Fruit fly (Drosophila melanogaster) whole organism, embryonic: ENCODE data around the gene Miga.

Experiments
- Blimp-1 ChIP-seq: fragments of 200-800 bp; sonication (Bioruptor generic); optimal IDR thresholded peaks from 3 replicates; lab custom pipeline; 2018; ENCODE audit warnings: missing biosample characterization, missing genetic modification characterization, mild to moderate bottlenecking, moderate library complexity, missing genetic modification reagents
- Bteb2 ChIP-seq: fragments of 200-800 bp; sonication (Bioruptor generic); optimal IDR thresholded peaks from 2 replicates; lab custom pipeline; 2016; ENCODE audit warnings: missing biosample characterization, missing genetic modification characterization
- C15 ChIP-seq: fragments of 200-800 bp; sonication (Bioruptor generic); IDR thresholded peaks from 3 replicates; pipeline ENCODE4 v1.3.6; 2022; ENCODE audit warnings: missing biosample characterization, missing genetic modification characterization
- CG10321 ChIP-seq: fragments of 200-800 bp; sonication (Bioruptor generic); IDR thresholded peaks from 2 replicates; pipeline ENCODE4 v1.3.6; 2022; ENCODE audit warnings: missing biosample characterization, missing genetic modification characterization
- CG1233 ChIP-seq: fragments of 200-800 bp; sonication (Bioruptor generic); optimal IDR thresholded peaks from 4 replicates; lab custom pipeline; 2018; ENCODE audit warnings: missing biosample characterization, mild to moderate bottlenecking, missing genetic modification characterization
- CG12942 ChIP-seq: fragments of 200-800 bp; sonication (Bioruptor generic); optimal IDR thresholded peaks from 3 replicates; lab custom pipeline; 2016; ENCODE audit warnings: missing biosample characterization, missing genetic modification characterization
- CG14710 ChIP-seq: fragments of 200-800 bp; sonication (Bioruptor generic); optimal IDR thresholded peaks from 3 replicates; lab custom pipeline; 2019; ENCODE audit warnings: missing biosample characterization, mild to moderate bottlenecking, missing genetic modification characterization, moderate library complexity
- CG16779 ChIP-seq: fragments of 200-800 bp; sonication (Bioruptor generic); IDR thresholded peaks from 2 replicates; pipeline ENCODE4 v1.3.6; 2022; ENCODE audit warnings: missing biosample characterization, missing genetic modification characterization
- CG2678 ChIP-seq: fragments of 200-800 bp; sonication (Bioruptor generic); optimal IDR thresholded peaks from 3 replicates; lab custom pipeline; 2019; ENCODE audit warnings: missing biosample characterization, mild to moderate bottlenecking, missing genetic modification characterization, moderate library complexity
- CG31388 ChIP-seq: fragments of 200-800 bp; sonication (Bioruptor generic); optimal IDR thresholded peaks from 2 replicates; lab custom pipeline; 2016; ENCODE audit warnings: missing biosample characterization, missing genetic modification characterization
- CG32532 ChIP-seq: fragments of 200-800 bp; sonication (Bioruptor generic); IDR thresholded peaks from 2 replicates; pipeline ENCODE4 v1.3.6; 2022; ENCODE audit warnings: missing biosample characterization, missing genetic modification characterization
- CG32767 ChIP-seq: fragments of 200-800 bp; sonication (Bioruptor generic); IDR thresholded peaks from 2 replicates; pipeline ENCODE4 v1.3.6; 2022; ENCODE audit warnings: missing biosample characterization, missing genetic modification characterization
- CG4730 ChIP-seq: fragments of 200-800 bp; sonication (Bioruptor generic); IDR thresholded peaks from 2 replicates; pipeline ENCODE4 v1.3.6; 2022; ENCODE audit warnings: missing biosample characterization, missing genetic modification characterization
- CG6254 ChIP-seq: fragments of 200-800 bp; sonication (Bioruptor generic); optimal IDR thresholded peaks from 3 replicates; lab custom pipeline; 2017; ENCODE audit warnings: mild to moderate bottlenecking, missing biosample characterization, missing genetic modification reagents, missing genetic modification characterization
- CG7987 ChIP-seq: fragments of 200-800 bp; sonication (Bioruptor generic); optimal IDR thresholded peaks from 2 replicates; lab custom pipeline; 2018; ENCODE audit warnings: missing biosample characterization, mild to moderate bottlenecking, missing genetic modification characterization, moderate library complexity
- CG8924 ChIP-seq: fragments of 200-800 bp; optimal IDR thresholded peaks from 3 replicates; lab custom pipeline; 2019; ENCODE audit warnings: missing biosample characterization, mild to moderate bottlenecking, missing genetic modification characterization, moderate library complexity
- D ChIP-seq, 2 experiments: fragments of 200-800 bp in 1 of 2; fragments of >200 bp in 1 of 2; sonication (Bioruptor generic) in 1 of 2; optimal IDR thresholded peaks; 2 replicates in 1 of 2; 3 replicates in 1 of 2; lab custom pipeline; 2017; ENCODE audit warnings: mild to moderate bottlenecking in 1 of 2, missing biosample characterization in 1 of 2, missing genetic modification characterization in 1 of 2, missing genetic modification reagents in 1 of 2
- Drgx ChIP-seq: fragments of 200-800 bp; sonication (Bioruptor generic); IDR thresholded peaks from 2 replicates; pipeline ENCODE4 v1.3.6; 2022; ENCODE audit warnings: missing biosample characterization, missing genetic modification characterization
- E2f2 ChIP-seq: fragments of 200-800 bp; sonication (Bioruptor generic); IDR thresholded peaks from 2 replicates; pipeline ENCODE4 v1.3.6; 2022; ENCODE audit warnings: missing biosample characterization, missing genetic modification characterization
- Fer1 ChIP-seq: fragments of 200-800 bp; sonication (Bioruptor generic); optimal IDR thresholded peaks from 2 replicates; lab custom pipeline; 2017; ENCODE audit warnings: missing biosample characterization, mild to moderate bottlenecking, missing genetic modification characterization
- Hr51 ChIP-seq, 2 experiments: fragments of 200-800 bp; sonication (Bioruptor generic); optimal IDR thresholded peaks; 2 replicates in 1 of 2; 3 replicates in 1 of 2; lab custom pipeline; 2016 to 2018; ENCODE audit warnings: missing biosample characterization in 2 of 2, missing genetic modification characterization in 2 of 2, mild to moderate bottlenecking in 1 of 2, moderate library complexity in 1 of 2
- Jarid2 ChIP-seq: fragments of 200-800 bp; sonication (Bioruptor generic); optimal IDR thresholded peaks from 3 replicates; lab custom pipeline; 2017; ENCODE audit warnings: mild to moderate bottlenecking, missing biosample characterization, missing genetic modification reagents, missing genetic modification characterization
- Med ChIP-seq: fragments of 200-800 bp; sonication (Bioruptor generic); peaks from one replicate; lab custom pipeline; 2016; ENCODE audit warnings: missing biosample characterization, missing genetic modification characterization, mild to moderate bottlenecking, inconsistent platforms, moderate library complexity
- Mrtf ChIP-seq: fragments of 200-800 bp; sonication (Bioruptor generic); IDR thresholded peaks from 3 replicates; pipeline ENCODE4 v1.3.6; 2022; ENCODE audit warnings: missing biosample characterization, missing genetic modification characterization
- Sin3A ChIP-seq: fragments of >200 bp; optimal IDR thresholded peaks from 2 replicates; lab custom pipeline; 2018
- Xrp1 ChIP-seq: fragments of 200-800 bp; sonication (Bioruptor generic); IDR thresholded peaks from 2 replicates; pipeline ENCODE4 v1.3.6; 2022; ENCODE audit warnings: missing biosample characterization, missing genetic modification characterization
- abd-A ChIP-seq: fragments of 200-800 bp; sonication (Bioruptor generic); optimal IDR thresholded peaks from 3 replicates; lab custom pipeline; 2019; ENCODE audit warnings: missing biosample characterization, mild to moderate bottlenecking, missing genetic modification characterization, moderate library complexity
- ase ChIP-seq: fragments of 200-800 bp; sonication (Bioruptor generic); IDR thresholded peaks from 3 replicates; pipeline ENCODE4 v1.3.6; 2022; ENCODE audit warnings: missing biosample characterization, missing genetic modification characterization
- ato ChIP-seq: fragments of 200-800 bp; sonication (Bioruptor generic); IDR thresholded peaks from 2 replicates; pipeline ENCODE4 v1.3.6; 2022; ENCODE audit warnings: missing biosample characterization, missing genetic modification characterization; ENCODE audit not compliant: partially characterized antibody
- cad ChIP-seq: fragments of >200 bp; optimal IDR thresholded peaks from 2 replicates; lab custom pipeline; 2017; ENCODE audit warnings: missing biosample characterization, missing genetic modification characterization
- cas ChIP-seq: fragments of 200-800 bp; sonication (Bioruptor generic); IDR thresholded peaks from 2 replicates; pipeline ENCODE4 v1.3.6; 2022; ENCODE audit warnings: missing biosample characterization, missing genetic modification characterization
- chn ChIP-seq: fragments of 200-800 bp; sonication (Bioruptor generic); optimal IDR thresholded peaks from 2 replicates; lab custom pipeline; 2016; ENCODE audit warnings: missing biosample characterization, missing genetic modification characterization
- crc ChIP-seq: fragments of 200-800 bp; sonication (Bioruptor generic); optimal IDR thresholded peaks from 2 replicates; lab custom pipeline; 2016; ENCODE audit warnings: missing biosample characterization, missing genetic modification characterization
- crol ChIP-seq: fragments of 200-800 bp; sonication (Bioruptor generic); IDR thresholded peaks from 2 replicates; pipeline ENCODE4 v1.3.6; 2022; ENCODE audit warnings: missing biosample characterization, missing genetic modification characterization
- ems ChIP-seq: fragments of 200-800 bp; sonication (Bioruptor generic); optimal IDR thresholded peaks from 3 replicates; lab custom pipeline; 2016; ENCODE audit warnings: missing biosample characterization, missing genetic modification characterization
- fru ChIP-seq: fragments of >200 bp; optimal IDR thresholded peaks from 2 replicates; lab custom pipeline; 2017
- grau ChIP-seq: fragments of 200-800 bp; optimal IDR thresholded peaks from 3 replicates; lab custom pipeline; 2019; ENCODE audit warnings: missing biosample characterization, mild to moderate bottlenecking, missing genetic modification characterization, moderate library complexity
- hbn ChIP-seq: fragments of 200-800 bp; sonication (Bioruptor generic); IDR thresholded peaks from 2 replicates; pipeline ENCODE4 v1.3.6; 2022; ENCODE audit warnings: missing biosample characterization, missing genetic modification characterization; ENCODE audit not compliant: partially characterized antibody
- hkb ChIP-seq, 2 experiments: fragments of 200-800 bp in 1 of 2; fragments of >200 bp in 1 of 2; sonication (Bioruptor generic) in 1 of 2; IDR thresholded peaks in 1 of 2; optimal IDR thresholded peaks in 1 of 2; 2 replicates each; pipeline versions ENCODE4 v1.3.6 to Lab custom; 2017 to 2022; ENCODE audit warnings: missing biosample characterization in 1 of 2, missing genetic modification characterization in 1 of 2
- lilli ChIP-seq: fragments of 200-800 bp; sonication (Bioruptor generic); optimal IDR thresholded peaks from 3 replicates; lab custom pipeline; 2016; ENCODE audit warnings: missing biosample characterization, missing genetic modification characterization
- maf-S ChIP-seq: fragments of 200-800 bp; sonication (Bioruptor generic); optimal IDR thresholded peaks from 2 replicates; lab custom pipeline; 2016; ENCODE audit warnings: missing biosample characterization, missing genetic modification characterization
- pum ChIP-seq: fragments of 200-800 bp; sonication (Bioruptor generic); optimal IDR thresholded peaks from 2 replicates; lab custom pipeline; 2016; ENCODE audit warnings: missing biosample characterization, missing genetic modification characterization
- row ChIP-seq: fragments of 200-800 bp; sonication (Bioruptor generic); IDR thresholded peaks from 3 replicates; pipeline ENCODE4 v1.3.6; 2022; ENCODE audit warnings: missing biosample characterization, missing genetic modification characterization
- salm ChIP-seq: fragments of 200-800 bp; sonication (Bioruptor generic); optimal IDR thresholded peaks from 2 replicates; lab custom pipeline; 2018; ENCODE audit warnings: missing biosample characterization, mild to moderate bottlenecking, missing genetic modification characterization
- schlank ChIP-seq: fragments of 200-800 bp; sonication (Bioruptor generic); optimal IDR thresholded peaks from 2 replicates; lab custom pipeline; 2018; ENCODE audit warnings: missing biosample characterization, mild to moderate bottlenecking, missing genetic modification characterization
- sna ChIP-seq: fragments of 200-800 bp; sonication (Bioruptor generic); IDR thresholded peaks from 2 replicates; pipeline ENCODE4 v1.3.6; 2022; ENCODE audit warnings: missing biosample characterization, missing genetic modification characterization; ENCODE audit not compliant: partially characterized antibody
- tgo ChIP-seq: fragments of 200-800 bp; sonication (Bioruptor generic); IDR thresholded peaks from 3 replicates; pipeline ENCODE4 v1.3.6; 2022; ENCODE audit warnings: missing biosample characterization, missing genetic modification characterization
- tna ChIP-seq: fragments of 200-800 bp; sonication (Bioruptor generic); IDR thresholded peaks from 2 replicates; pipeline ENCODE4 v1.3.6; 2022; ENCODE audit warnings: missing biosample characterization, missing genetic modification characterization; ENCODE audit not compliant: partially characterized antibody
- twi ChIP-seq: fragments of 200-800 bp; optimal IDR thresholded peaks from 2 replicates; lab custom pipeline; 2019; ENCODE audit warnings: missing biosample characterization, mild to moderate bottlenecking, missing genetic modification characterization, moderate library complexity
- vvl ChIP-seq: fragments of 200-800 bp; sonication (Bioruptor generic); IDR thresholded peaks from 2 replicates; pipeline ENCODE4 v1.3.6; 2022; ENCODE audit warnings: missing biosample characterization, missing genetic modification characterization

Miga gene

dm6 chrX:8437285-8438110 is at the start of gene Miga (continued):
- no peak for TF ChIP-seq CG10321 (GFP tag; lab: Robert Waterston, UW)
- no peak for TF ChIP-seq CG12942 (GFP tag; lab: Kevin White, UChicago)
- no peak for TF ChIP-seq CG32532 (GFP tag; lab: Robert Waterston, UW)
- TF ChIP-seq cad (GFP tag; lab: Kevin White, UChicago), result no peak
- peak; percentile 68 for TF ChIP-seq crol
- TF ChIP-seq crc, result no peak
- TF ChIP-seq vvl (GFP tag; lab: Robert Waterston, UW), result no peak
- TF ChIP-seq hbn (GFP tag; lab: Robert Waterston, UW), result no peak
- TF ChIP-seq CG2678 (tag; lab: Kevin White, UChicago), result no peak
- no peak for TF ChIP-seq hkb (optimal IDR thresholded peaks at IDR 0.05; lab: Kevin White, UChicago)
- no peak for TF ChIP-seq hkb (GFP tag; IDR thresholded peaks at IDR 0.05; lab: Robert Waterston, UW)
- TF ChIP-seq Bteb2 (GFP tag; lab: Kevin White, UChicago), result no peak
- TF ChIP-seq lilli (GFP tag; lab: Kevin White, UChicago), result no peak
- TF ChIP-seq CG32767 (GFP tag; lab: Robert Waterston, UW), result no peak
- TF ChIP-seq pum (GFP tag; lab: Kevin White, UChicago), result no peak
- no peak for TF ChIP-seq cas (GFP tag; lab: Robert Waterston, UW)
- TF ChIP-seq sna (GFP tag; lab: Robert Waterston, UW), result 0 out of 2 replicates have a peak, but pooled peaks have one; percentile 27
- no peak for TF ChIP-seq CG7987
- TF ChIP-seq E2f2, result no peak
- TF ChIP-seq chn (GFP tag; lab: Kevin White, UChicago), result no peak
- no peak for TF ChIP-seq C15 (GFP tag; lab: Robert Waterston, UW)
- no peak for TF ChIP-seq ato
- TF ChIP-seq Hr51 (GFP tag; optimal IDR thresholded peaks at IDR 0.05; lab: Kevin White, UChicago), result no peak
- TF ChIP-seq Fer1 (GFP tag; lab: Kevin White, UChicago), result no peak
- peak; percentile 21 for TF ChIP-seq D (optimal IDR thresholded peaks at IDR 0.05; lab: Kevin White, UChicago)
- TF ChIP-seq D (GFP tag; optimal IDR thresholded peaks at IDR 0.05; lab: Kevin White, UChicago), result no peak
- TF ChIP-seq tna (GFP tag; lab: Robert Waterston, UW), result no peak
- peak; percentile 91 for TF ChIP-seq Blimp-1 (GFP tag; lab: Kevin White, UChicago)
- TF ChIP-seq row, result no peak
- peak; percentile 83 for TF ChIP-seq twi (tag; lab: Kevin White, UChicago)
- no peak for TF ChIP-seq CG16779 (GFP tag; lab: Robert Waterston, UW)
- TF ChIP-seq maf-S, result no peak
- no peak for TF ChIP-seq CG4730 (GFP tag; lab: Robert Waterston, UW)
- TF ChIP-seq Mrtf, result no peak
- no peak for TF ChIP-seq schlank (tag; lab: Kevin White, UChicago)
- no peak; the same call in 1 of the 2 replicates for TF ChIP-seq Drgx (GFP tag; lab: Robert Waterston, UW)
- no peak for TF ChIP-seq CG31388 (GFP tag; lab: Kevin White, UChicago)
- no peak for TF ChIP-seq grau (tag; lab: Kevin White, UChicago)
- no peak for TF ChIP-seq Jarid2 (GFP tag; lab: Kevin White, UChicago)
- TF ChIP-seq fru, result no peak
- peak; percentile 7 for TF ChIP-seq CG14710 (tag; lab: Kevin White, UChicago)
- TF ChIP-seq ase (GFP tag; lab: Robert Waterston, UW), result no peak
- no peak for TF ChIP-seq abd-A (tag; lab: Kevin White, UChicago)
- TF ChIP-seq Sin3A, result no peak
- TF ChIP-seq tgo, result no peak
- peak; percentile 58 for TF ChIP-seq Med (GFP tag; lab: Kevin White, UChicago)
- no peak for TF ChIP-seq ems (GFP tag; lab: Kevin White, UChicago)
- no peak for TF ChIP-seq Xrp1
- TF ChIP-seq salm, result no peak
- no peak for TF ChIP-seq CG1233 (GFP tag; lab: Kevin White, UChicago)
- TF ChIP-seq CG8924 (tag; lab: Kevin White, UChicago), result peak; percentile 23
- TF ChIP-seq CG6254, result no peak
